Fruit fly (Drosophila melanogaster) whole organism, embryonic: ENCODE measurements around the gene Fdh.

Experiments used
- Atf3 ChIP-seq: fragments of 200-800 bp; sonication (Bioruptor generic); optimal IDR thresholded peaks from 3 replicates; lab custom pipeline; 2016; ENCODE audit warnings: missing biosample characterization, missing genetic modification characterization
- BtbVII ChIP-seq: fragments of 200-800 bp; sonication (Bioruptor generic); optimal IDR thresholded peaks from 3 replicates; lab custom pipeline; 2017; ENCODE audit warnings: missing biosample characterization, mild to moderate bottlenecking, missing genetic modification characterization
- Bteb2 ChIP-seq: fragments of 200-800 bp; sonication (Bioruptor generic); optimal IDR thresholded peaks from 2 replicates; lab custom pipeline; 2016; ENCODE audit warnings: missing biosample characterization, missing genetic modification characterization
- CG1024 ChIP-seq: fragments of 200-800 bp; sonication (Bioruptor generic); IDR thresholded peaks from 2 replicates; pipeline ENCODE4 v1.3.6; 2022; ENCODE audit warnings: missing biosample characterization, missing genetic modification characterization
- CG10543 ChIP-seq: fragments of 200-800 bp; sonication (Bioruptor generic); optimal IDR thresholded peaks from 3 replicates; lab custom pipeline; 2017; ENCODE audit warnings: missing biosample characterization, mild to moderate bottlenecking, missing genetic modification characterization, moderate library complexity
- CG11093 ChIP-seq: fragments of 200-800 bp; sonication (Bioruptor generic); IDR thresholded peaks from 3 replicates; pipeline ENCODE4 v1.3.6; 2022; ENCODE audit warnings: missing biosample characterization, missing genetic modification characterization
- CG11247 ChIP-seq: fragments of 200-800 bp; sonication (Bioruptor generic); IDR thresholded peaks from 2 replicates; pipeline ENCODE4 v1.3.6; 2022; ENCODE audit warnings: missing biosample characterization, missing genetic modification characterization
- CG12071 ChIP-seq: fragments of 200-800 bp; sonication (Bioruptor generic); optimal IDR thresholded peaks from 3 replicates; lab custom pipeline; 2018; ENCODE audit warnings: missing biosample characterization, mild to moderate bottlenecking, missing genetic modification characterization
- CG12299 ChIP-seq: fragments of 200-800 bp; sonication (Bioruptor generic); optimal IDR thresholded peaks from 2 replicates; lab custom pipeline; 2018; ENCODE audit warnings: missing biosample characterization, mild to moderate bottlenecking, missing genetic modification characterization
- CG13123 ChIP-seq: fragments of 200-800 bp; sonication (Bioruptor generic); optimal IDR thresholded peaks from 2 replicates; lab custom pipeline; 2016; ENCODE audit warnings: missing biosample characterization, missing genetic modification characterization
- CG30403 ChIP-seq: fragments of 200-800 bp; sonication (Bioruptor generic); optimal IDR thresholded peaks from 3 replicates; lab custom pipeline; 2016; ENCODE audit warnings: missing biosample characterization, missing genetic modification characterization
- CG3407 ChIP-seq: fragments of 200-800 bp; sonication (Bioruptor generic); optimal IDR thresholded peaks from 2 replicates; lab custom pipeline; 2018; ENCODE audit warnings: missing biosample characterization, mild to moderate bottlenecking, missing genetic modification characterization
- CG34422 ChIP-seq: fragments of 200-800 bp; sonication (Bioruptor generic); IDR thresholded peaks from 3 replicates; pipeline ENCODE4 v1.3.6; 2022; ENCODE audit warnings: missing biosample characterization, missing genetic modification characterization
- CG4820 ChIP-seq: fragments of 200-800 bp; sonication (Bioruptor generic); optimal IDR thresholded peaks from 3 replicates; lab custom pipeline; 2016; ENCODE audit warnings: missing biosample characterization, missing genetic modification characterization
- CG7271 ChIP-seq: fragments of 200-800 bp; sonication (Bioruptor generic); optimal IDR thresholded peaks from 2 replicates; lab custom pipeline; 2018; ENCODE audit warnings: missing biosample characterization, mild to moderate bottlenecking, missing genetic modification characterization, moderate library complexity
- CG7372 ChIP-seq: fragments of 200-800 bp; sonication (Bioruptor generic); IDR thresholded peaks from 2 replicates; pipeline ENCODE4 v1.3.6; 2022; ENCODE audit warnings: missing biosample characterization, missing genetic modification characterization
- CG9817 ChIP-seq: fragments of 200-800 bp; sonication (Bioruptor generic); optimal IDR thresholded peaks from 2 replicates; lab custom pipeline; 2018; ENCODE audit warnings: missing biosample characterization, mild to moderate bottlenecking, missing genetic modification characterization, moderate library complexity
- D ChIP-seq, 2 experiments: fragments of 200-800 bp in 1 of 2; fragments of >200 bp in 1 of 2; sonication (Bioruptor generic) in 1 of 2; optimal IDR thresholded peaks; 2 replicates in 1 of 2; 3 replicates in 1 of 2; lab custom pipeline; 2017; ENCODE audit warnings: mild to moderate bottlenecking in 1 of 2, missing biosample characterization in 1 of 2, missing genetic modification characterization in 1 of 2, missing genetic modification reagents in 1 of 2
- Doc3 ChIP-seq: fragments of 200-800 bp; sonication (Bioruptor generic); IDR thresholded peaks from 3 replicates; pipeline ENCODE4 v1.3.6; 2022; ENCODE audit warnings: missing biosample characterization, missing genetic modification characterization; ENCODE audit not compliant: partially characterized antibody
- E2f1 ChIP-seq: fragments of 200-800 bp; sonication (Bioruptor generic); IDR thresholded peaks from 2 replicates; pipeline ENCODE4 v1.3.6; 2022; ENCODE audit warnings: missing biosample characterization, missing genetic modification characterization
- Eip74EF ChIP-seq, 2 experiments: fragments of 200-800 bp in 1 of 2; fragments of >200 bp in 1 of 2; sonication (Bioruptor generic) in 1 of 2; optimal IDR thresholded peaks; 2 replicates each; lab custom pipeline; 2017 to 2019; ENCODE audit warnings: missing biosample characterization in 2 of 2, missing genetic modification characterization in 2 of 2, mild to moderate bottlenecking in 1 of 2, moderate library complexity in 1 of 2
- Jarid2 ChIP-seq: fragments of 200-800 bp; sonication (Bioruptor generic); optimal IDR thresholded peaks from 3 replicates; lab custom pipeline; 2017; ENCODE audit warnings: mild to moderate bottlenecking, missing biosample characterization, missing genetic modification reagents, missing genetic modification characterization
- Lhr ChIP-seq: fragments of 200-800 bp; sonication (Bioruptor generic); optimal IDR thresholded peaks from 3 replicates; lab custom pipeline; 2017; ENCODE audit warnings: mild to moderate bottlenecking, missing biosample characterization, missing genetic modification reagents, missing genetic modification characterization
- Mes4 ChIP-seq: fragments of 200-800 bp; sonication (Bioruptor generic); optimal IDR thresholded peaks from 2 replicates; lab custom pipeline; 2016; ENCODE audit warnings: missing biosample characterization, missing genetic modification characterization
- NC2β ChIP-seq: fragments of 200-800 bp; sonication (Bioruptor generic); optimal IDR thresholded peaks from 2 replicates; lab custom pipeline; 2016; ENCODE audit warnings: missing biosample characterization, missing genetic modification characterization
- Nf-YA ChIP-seq: fragments of 200-800 bp; sonication (Bioruptor generic); IDR thresholded peaks from 2 replicates; pipeline ENCODE4 v1.3.6; 2022; ENCODE audit warnings: missing biosample characterization, missing genetic modification characterization
- Rx ChIP-seq: fragments of 200-800 bp; sonication (Bioruptor generic); IDR thresholded peaks from 2 replicates; pipeline ENCODE4 v1.3.6; 2022; ENCODE audit warnings: missing biosample characterization, missing genetic modification characterization
- Sox100B ChIP-seq: fragments of 200-800 bp; sonication (Bioruptor generic); optimal IDR thresholded peaks from 3 replicates; lab custom pipeline; 2018; ENCODE audit warnings: missing biosample characterization, mild to moderate bottlenecking, missing genetic modification characterization
- ac ChIP-seq: fragments of 200-800 bp; sonication (Bioruptor generic); optimal IDR thresholded peaks from 3 replicates; lab custom pipeline; 2017; ENCODE audit warnings: missing biosample characterization, mild to moderate bottlenecking, missing genetic modification characterization
- bowl ChIP-seq: fragments of 200-800 bp; sonication (Bioruptor generic); IDR thresholded peaks from 2 replicates; pipeline ENCODE4 v1.3.6; 2022; ENCODE audit warnings: missing biosample characterization, missing genetic modification characterization
- dati ChIP-seq: fragments of 200-800 bp; sonication (Bioruptor generic); IDR thresholded peaks from 2 replicates; pipeline ENCODE4 v1.3.6; 2022; ENCODE audit warnings: missing biosample characterization, missing genetic modification characterization
- dmrt99B ChIP-seq: fragments of 200-800 bp; sonication (Bioruptor generic); optimal IDR thresholded peaks from 2 replicates; lab custom pipeline; 2018; ENCODE audit warnings: missing biosample characterization, mild to moderate bottlenecking, missing genetic modification characterization, moderate library complexity
- eyg ChIP-seq: fragments of 200-800 bp; sonication (Bioruptor generic); optimal IDR thresholded peaks from 3 replicates; lab custom pipeline; 2016; ENCODE audit warnings: missing biosample characterization, missing genetic modification characterization
- ftz-f1 ChIP-seq: fragments of 200-800 bp; sonication (Bioruptor generic); optimal IDR thresholded peaks from 2 replicates; lab custom pipeline; 2016; ENCODE audit warnings: missing biosample characterization, missing genetic modification characterization
- gsb-n ChIP-seq: fragments of 200-800 bp; sonication (Bioruptor generic); optimal IDR thresholded peaks from 3 replicates; lab custom pipeline; 2018; ENCODE audit warnings: missing biosample characterization, mild to moderate bottlenecking, missing genetic modification characterization
- insv ChIP-seq, 2 experiments: fragments of 200-800 bp; sonication (Bioruptor generic); optimal IDR thresholded peaks; 3 replicates each; lab custom pipeline; 2016 to 2018; ENCODE audit warnings: missing biosample characterization in 2 of 2, missing genetic modification characterization in 2 of 2
- jumu ChIP-seq: fragments of 200-800 bp; sonication (Bioruptor generic); optimal IDR thresholded peaks from 3 replicates; lab custom pipeline; 2016; ENCODE audit warnings: missing biosample characterization, missing genetic modification characterization
- lmd ChIP-seq: fragments of 200-800 bp; sonication (Bioruptor generic); IDR thresholded peaks from 2 replicates; pipeline ENCODE4 v1.3.6; 2022; ENCODE audit warnings: missing biosample characterization, missing genetic modification characterization
- oc ChIP-seq: fragments of 200-800 bp; sonication (Bioruptor generic); optimal IDR thresholded peaks from 2 replicates; lab custom pipeline; 2018; ENCODE audit warnings: missing biosample characterization, mild to moderate bottlenecking, missing genetic modification characterization, moderate library complexity
- pfk ChIP-seq: fragments of 200-800 bp; sonication (Bioruptor generic); optimal IDR thresholded peaks from 2 replicates; lab custom pipeline; 2018; ENCODE audit warnings: missing biosample characterization, mild to moderate bottlenecking, missing genetic modification characterization, moderate library complexity
- pho ChIP-seq: fragments of 200-800 bp; sonication (Bioruptor generic); optimal IDR thresholded peaks from 2 replicates; lab custom pipeline; 2016; ENCODE audit warnings: missing biosample characterization, missing genetic modification characterization
- seq ChIP-seq: fragments of 200-800 bp; sonication (Bioruptor generic); IDR thresholded peaks from 2 replicates; pipeline ENCODE4 v1.3.6; 2022; ENCODE audit warnings: missing biosample characterization, missing genetic modification characterization
- so ChIP-seq: fragments of 200-800 bp; sonication (Bioruptor generic); IDR thresholded peaks from 3 replicates; pipeline ENCODE4 v1.3.6; 2022; ENCODE audit warnings: missing biosample characterization, missing genetic modification characterization
- sug ChIP-seq: fragments of 200-800 bp; optimal IDR thresholded peaks from 2 replicates; lab custom pipeline; 2019; ENCODE audit warnings: missing biosample characterization, mild to moderate bottlenecking, missing genetic modification characterization, moderate library complexity
- toy ChIP-seq: fragments of 200-800 bp; sonication (Bioruptor generic); IDR thresholded peaks from 2 replicates; pipeline ENCODE4 v1.3.6; 2022; ENCODE audit warnings: missing biosample characterization, missing genetic modification characterization
- ttk ChIP-seq: fragments of 200-800 bp; sonication (Bioruptor generic); IDR thresholded peaks from 2 replicates; pipeline ENCODE4 v2.1.2; 2022; ENCODE audit warnings: missing biosample characterization, missing genetic modification characterization
- tup ChIP-seq: fragments of 200-800 bp; sonication (Bioruptor generic); optimal IDR thresholded peaks from 2 replicates; lab custom pipeline; 2016; ENCODE audit warnings: missing biosample characterization, mild to moderate bottlenecking, missing genetic modification characterization, moderate library complexity

Fdh gene

DNA sequence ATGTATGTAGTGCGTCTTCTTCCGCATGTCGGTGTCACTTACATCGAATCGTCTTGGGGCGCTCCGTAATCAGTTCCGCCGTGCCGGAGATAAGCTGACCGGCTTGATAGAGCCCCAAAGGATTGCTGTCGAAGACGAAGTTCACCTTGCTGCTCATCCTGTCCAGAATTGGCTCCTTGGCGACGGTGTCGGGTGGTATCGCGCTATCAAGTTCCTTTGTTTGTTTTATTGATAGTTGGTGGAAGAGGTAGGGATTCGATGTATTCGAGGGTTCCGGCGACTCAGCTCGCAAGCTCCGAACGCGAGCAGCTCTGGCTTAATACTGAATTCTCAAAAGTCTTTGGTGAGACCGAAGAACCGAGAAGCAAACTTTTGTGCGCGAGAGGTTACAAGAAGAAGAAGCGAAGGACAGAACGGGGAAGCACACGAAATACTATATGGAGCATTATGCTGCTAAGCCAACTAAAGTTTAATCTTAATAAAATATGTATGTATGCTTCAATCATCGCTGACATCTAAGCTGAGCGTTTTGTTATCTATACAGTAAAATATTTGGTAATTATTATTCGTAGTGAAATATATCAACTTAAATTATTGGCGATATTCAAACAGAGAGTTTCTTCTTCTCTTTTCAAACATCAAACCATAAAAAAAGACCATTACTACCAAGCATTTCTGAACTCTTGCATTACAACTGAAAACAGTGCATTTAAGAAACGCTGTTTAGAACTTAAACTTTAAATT, 12.7 kb upstream of the Fdh start, which contains the start of gene CG14696 (continued):
- TF ChIP-seq gsb-n (tag; lab: Kevin White, UChicago) (no peak), Eip74EF (GFP tag; optimal IDR thresholded peaks at IDR 0.05; lab: Kevin White, UChicago) (peak in 1 of 2 experiments; percentile 63), Lhr (GFP tag; lab: Kevin White, UChicago) (no peak), E2f1 (0 out of 2 replicates have a peak, but pooled peaks have one; percentile 15), toy (GFP tag; lab: Robert Waterston, UW) (no peak), insv (GFP tag; optimal IDR thresholded peaks at IDR 0.05; lab: Kevin White, UChicago) (no peak), bowl (GFP tag; lab: Robert Waterston, UW) (no peak), BtbVII (GFP tag; lab: Kevin White, UChicago) (peak; percentile 57), Bteb2 (GFP tag; lab: Kevin White, UChicago) (no peak), sug (tag; lab: Kevin White, UChicago) (peak; percentile 77), CG3407 (GFP tag; lab: Kevin White, UChicago) (no peak), pho (no peak), CG10543 (GFP tag; lab: Kevin White, UChicago) (peak; percentile 34), eyg (GFP tag; lab: Kevin White, UChicago) (no peak), CG34422 (GFP tag; lab: Robert Waterston, UW) (peak; percentile 59; the same call in 1 of the 3 replicates), so (GFP tag; lab: Robert Waterston, UW) (peak; percentile 15; the same call in 1 of the 3 replicates), Jarid2 (GFP tag; lab: Kevin White, UChicago) (peak; percentile 45), CG30403 (GFP tag; lab: Kevin White, UChicago) (no peak), Mes4 (GFP tag; lab: Kevin White, UChicago) (no peak), Atf3 (GFP tag; lab: Kevin White, UChicago) (peak; percentile 5), dati (no peak)

DNA sequence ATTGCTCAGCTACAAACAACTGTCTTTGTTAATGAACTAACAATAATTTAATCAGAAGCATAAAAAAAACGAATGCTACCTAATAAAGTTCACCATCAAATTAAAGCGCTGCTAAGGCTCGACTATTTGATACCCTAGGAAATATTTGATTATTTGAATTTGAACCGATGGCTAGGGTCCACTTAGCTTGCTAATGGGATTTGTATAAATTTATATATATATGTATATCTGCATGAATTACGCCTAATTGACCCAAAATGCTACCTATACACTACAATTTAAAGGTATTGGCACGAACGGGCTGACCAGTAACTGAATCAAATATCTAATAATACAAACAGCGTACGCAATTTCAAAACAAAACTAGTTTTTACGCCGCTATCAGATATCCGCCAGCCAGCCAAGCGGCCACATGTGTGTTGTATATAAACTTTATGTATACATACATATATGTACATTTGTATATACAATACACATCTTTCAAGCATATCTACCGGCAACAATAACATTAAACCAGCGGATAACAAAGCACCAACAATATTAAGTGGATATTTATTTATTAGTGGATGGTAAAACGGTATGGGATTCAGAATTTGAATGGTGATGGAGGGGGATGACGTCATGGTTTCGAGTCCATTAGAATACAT, 12.0 kb upstream of the Fdh start:
- TF ChIP-seq oc (tag; lab: Kevin White, UChicago) (no peak), lmd (GFP tag; lab: Robert Waterston, UW) (peak; percentile 83), ttk (GFP tag; lab: Robert Waterston, UW) (peak; percentile 74), Doc3 (GFP tag; lab: Robert Waterston, UW) (no peak), Sox100B (peak; percentile 76), CG1024 (GFP tag; lab: Robert Waterston, UW) (peak; percentile 65; the same call in 1 of the 2 replicates), CG11093 (GFP tag; lab: Robert Waterston, UW) (peak; percentile 59; the same call in 1 of the 3 replicates), CG11247 (peak; percentile 79), CG4820 (GFP tag; lab: Kevin White, UChicago) (peak; percentile 60), CG9817 (tag; lab: Kevin White, UChicago) (peak; percentile 69), CG12299 (tag; lab: Kevin White, UChicago) (peak; percentile 33), NC2β (GFP tag; lab: Kevin White, UChicago) (no peak), CG7372 (GFP tag; lab: Robert Waterston, UW) (peak; percentile 74), CG13123 (no peak), D (optimal IDR thresholded peaks at IDR 0.05; lab: Kevin White, UChicago) (no peak), D (GFP tag; optimal IDR thresholded peaks at IDR 0.05; lab: Kevin White, UChicago) (peak; percentile 19), jumu (GFP tag; lab: Kevin White, UChicago) (no peak), ftz-f1 (no peak), seq (no peak), CG12071 (GFP tag; lab: Kevin White, UChicago) (peak; percentile 64), dmrt99B (tag; lab: Kevin White, UChicago) (peak; percentile 92), ac (GFP tag; lab: Kevin White, UChicago) (no peak), pfk (GFP tag; lab: Kevin White, UChicago) (no peak), tup (peak; percentile 39), Rx (GFP tag; lab: Robert Waterston, UW) (peak; percentile 67), Nf-YA (GFP tag; lab: Robert Waterston, UW) (0 out of 2 replicates have a peak, but pooled peaks have one; percentile 32), CG7271 (no peak)
